Fruit fly (Drosophila melanogaster): ENCODE measurements around the gene Pde11.

- TF ChIP-seq usp (GFP tag; optimal IDR thresholded peaks at IDR 0.05): no peak
- TF ChIP-seq CG8478 (optimal IDR thresholded peaks at IDR 0.05): no peak
- TF ChIP-seq EcR (GFP tag; optimal IDR thresholded peaks at IDR 0.05): no peak
Measured at dm6 chr2L:18484382-18485050, 105.6 kb downstream of the Pde11 start, which contains the start of gene CG10283.

Data from whole organism.